Worm (Caenorhabditis elegans): ENCODE results near the gene F25B3.5.

F25B3.5 gene

DNA sequence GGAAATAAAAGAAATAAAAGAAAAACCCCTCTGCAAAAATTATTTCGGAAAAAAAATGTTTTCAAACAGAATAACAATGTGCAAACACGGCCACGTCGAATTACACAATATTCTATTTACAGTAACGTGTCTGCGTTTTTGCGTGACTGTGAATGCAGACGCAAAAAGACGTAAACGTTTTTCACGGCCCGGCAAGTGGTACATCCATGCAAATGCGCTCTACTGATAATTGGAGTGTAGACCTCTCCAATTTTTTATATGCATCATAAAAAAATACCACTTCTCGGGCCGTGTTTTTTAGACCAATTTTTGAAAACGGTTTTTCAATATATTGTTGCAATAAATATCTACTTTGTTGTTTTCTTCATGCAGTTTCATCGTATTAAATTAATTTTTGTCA lies 20.6 kb downstream of the F25B3.5 start, which contains the start of gene nstp-10 (continued):
- peak; percentile 98 for TF ChIP-seq lsl-1 (GFP tag; optimal IDR thresholded peaks at IDR 0.05)
- peak; percentile 89 for TF ChIP-seq unc-130 (GFP tag; optimal IDR thresholded peaks at IDR 0.05)
- peak; percentile 98 for TF ChIP-seq B0019.2 (GFP tag; conservative IDR thresholded peaks at IDR 0.05)
- peak; percentile 49 for TF ChIP-seq ZK185.1 (tag; optimal IDR thresholded peaks at IDR 0.05; ENCODE audit: poor library complexity, severe bottlenecking)
- TF ChIP-seq sdz-38 (tag; optimal IDR thresholded peaks at IDR 0.05): no peak
- peak; percentile 59 for TF ChIP-seq snpc-4 (GFP tag; optimal IDR thresholded peaks at IDR 0.05)
- TF ChIP-seq snpc-4 (tag; optimal IDR thresholded peaks at IDR 0.05): peak; percentile 60 to 78 (median 74)
- TF ChIP-seq Y67H2A.10 (GFP tag; conservative IDR thresholded peaks at IDR 0.05): peak; percentile 54; the same call in 1 of the 2 replicates
- peak; percentile 25; the same call in 1 of the 2 replicates for TF ChIP-seq F39B2.1 (GFP tag; IDR thresholded peaks at IDR 0.05)
- TF ChIP-seq zfh-2 (GFP tag; conservative IDR thresholded peaks at IDR 0.05): no peak
- TF ChIP-seq attf-5 (GFP tag; optimal IDR thresholded peaks at IDR 0.05): peak; percentile 70
- TF ChIP-seq lin-26 (GFP tag; IDR thresholded peaks at IDR 0.05): peak; percentile 72; the same call in 1 of the 2 replicates
- no peak for TF ChIP-seq lsy-27 (tag; optimal IDR thresholded peaks at IDR 0.05; ENCODE audit: borderline replicate concordance, insufficient read depth)
- TF ChIP-seq efl-1 (GFP tag; optimal IDR thresholded peaks at IDR 0.05): peak; percentile 88
- no peak for TF ChIP-seq madf-10 (tag; optimal IDR thresholded peaks at IDR 0.05)
- no peak for TF ChIP-seq T26A5.8 (tag; optimal IDR thresholded peaks at IDR 0.05)
- no peak for TF ChIP-seq K12H6.12 (tag; optimal IDR thresholded peaks at IDR 0.05)
- peak; percentile 95 for TF ChIP-seq mcd-1 (GFP tag; IDR thresholded peaks at IDR 0.05)
- peak; percentile 26 for TF ChIP-seq hrde-1 (tag; optimal IDR thresholded peaks at IDR 0.05; ENCODE audit: borderline replicate concordance)
- TF ChIP-seq lin-35 (GFP tag; optimal IDR thresholded peaks at IDR 0.05): peak in 1 of 3 experiments; percentile 8
- no peak for TF ChIP-seq aptf-3 (GFP tag; IDR thresholded peaks at IDR 0.05)
- TF ChIP-seq athp-1 (tag; optimal IDR thresholded peaks at IDR 0.05): peak; percentile 88
- TF ChIP-seq ztf-22 (GFP tag; optimal IDR thresholded peaks at IDR 0.05): no peak
- no peak for TF ChIP-seq somi-1 (GFP tag; optimal IDR thresholded peaks at IDR 0.05)
- no peak for TF ChIP-seq let-607 (tag; optimal IDR thresholded peaks at IDR 0.05)
- TF ChIP-seq Y56A3A.18 (GFP tag; IDR thresholded peaks at IDR 0.05): no peak
- TF ChIP-seq F37B4.10 (GFP tag; IDR thresholded peaks at IDR 0.05): no peak
- no peak for TF ChIP-seq nhr-120 (GFP tag; IDR thresholded peaks at IDR 0.05)
- TF ChIP-seq dox-1 (GFP tag; IDR thresholded peaks at IDR 0.05): peak; percentile 97
- TF ChIP-seq egl-44 (GFP tag; IDR thresholded peaks at IDR 0.05): no peak
- TF ChIP-seq ceh-91 (GFP tag; IDR thresholded peaks at IDR 0.05): peak; percentile 96
- TF ChIP-seq nhr-179 (tag; optimal IDR thresholded peaks at IDR 0.05): no peak
- no peak for TF ChIP-seq mel-28 (tag; optimal IDR thresholded peaks at IDR 0.05; ENCODE audit: borderline replicate concordance)
- TF ChIP-seq Y53F4B.3 (GFP tag; IDR thresholded peaks at IDR 0.05): peak; percentile 83
- no peak for TF ChIP-seq rpc-1 (optimal IDR thresholded peaks at IDR 0.05)
- no peak for TF ChIP-seq rpc-1 (tag; optimal IDR thresholded peaks at IDR 0.05)
- peak; percentile 61 for TF ChIP-seq attf-6 (GFP tag; IDR thresholded peaks at IDR 0.05)
- peak in 1 of 2 experiments; percentile 51 for TF ChIP-seq rec-8 (tag; optimal IDR thresholded peaks at IDR 0.05)
- TF ChIP-seq D2030.7 (GFP tag; IDR thresholded peaks at IDR 0.05): peak; percentile 97
- TF ChIP-seq ceh-40 (GFP tag; IDR thresholded peaks at IDR 0.05): no peak
- TF ChIP-seq him-1 (tag; optimal IDR thresholded peaks at IDR 0.05): peak; percentile 60
- TF ChIP-seq repo-1 (tag; optimal IDR thresholded peaks at IDR 0.05): no peak
- no peak for TF ChIP-seq F10E7.11 (tag; optimal IDR thresholded peaks at IDR 0.05)
- TF ChIP-seq lir-1 (GFP tag; conservative IDR thresholded peaks at IDR 0.05): peak; percentile 71
- no peak for TF ChIP-seq zim-3 (tag; optimal IDR thresholded peaks at IDR 0.05)
- TF ChIP-seq akir-1 (GFP tag; optimal IDR thresholded peaks at IDR 0.05): no peak
- peak; percentile 72 for TF ChIP-seq tbp1 (GFP tag; optimal IDR thresholded peaks at IDR 0.05)
- TF ChIP-seq ztf-25 (GFP tag; IDR thresholded peaks at IDR 0.05): 0 out of 2 replicates have a peak, but pooled peaks have one; percentile 75
